Worm (Caenorhabditis elegans) whole organism, L4 larva: ENCODE data around the gene T09F3.7.

Source experiments
- F10B5.3 ChIP-seq: sonication (generic microtip); optimal IDR thresholded peaks from 2 replicates; lab custom pipeline; 2016; ENCODE audit warnings: mild to moderate bottlenecking, missing genetic modification characterization, missing compliant biosample characterization
- F26F4.8 ChIP-seq: fragments of 200-800 bp; sonication (Bioruptor generic); conservative IDR thresholded peaks from 2 replicates; pipeline ENCODE4 v1.3.6; 2022; ENCODE audit warnings: missing genetic modification characterization, missing compliant biosample characterization
- R02D3.7 ChIP-seq: fragments of 150-350 bp; sonication (generic microtip); optimal IDR thresholded peaks from 3 replicates; lab custom pipeline; 2014; ENCODE audit warnings: missing biosample characterization, missing genetic modification characterization
- T20F7.1 ChIP-seq: fragments of 200-800 bp; sonication (Bioruptor generic); optimal IDR thresholded peaks from 2 replicates; lab custom pipeline; 2018; ENCODE audit warnings: mild to moderate bottlenecking, missing genetic modification characterization, missing compliant biosample characterization
- T26A8.4 ChIP-seq: fragments of 200-800 bp; sonication (Bioruptor generic); IDR thresholded peaks from 2 replicates; pipeline ENCODE4 v1.3.6; 2022; ENCODE audit warnings: missing genetic modification characterization, missing compliant biosample characterization
- Y105C5A.15 ChIP-seq: fragments of 200-800 bp; sonication (Bioruptor generic); IDR thresholded peaks from 2 replicates; pipeline ENCODE4 v1.3.6; 2022; ENCODE audit warnings: missing genetic modification characterization, missing compliant biosample characterization
- Y5F2A.4 ChIP-seq: fragments of 200-800 bp; sonication (Bioruptor generic); optimal IDR thresholded peaks from 2 replicates; lab custom pipeline; 2018; ENCODE audit warnings: mild to moderate bottlenecking, missing genetic modification characterization, missing compliant biosample characterization
- aha-1 ChIP-seq: fragments of 150-350 bp; peaks from one replicate; lab custom pipeline; 2014; ENCODE audit warnings: missing biosample characterization, missing genetic modification characterization
- ceh-20 ChIP-seq: fragments of 200-800 bp; sonication (Bioruptor generic); IDR thresholded peaks from 2 replicates; pipeline ENCODE4 v1.3.6; 2022; ENCODE audit warnings: missing genetic modification reagents, missing genetic modification characterization, missing compliant biosample characterization
- ceh-32 ChIP-seq: sonication (generic microtip); optimal IDR thresholded peaks from 2 replicates; lab custom pipeline; 2016; ENCODE audit warnings: mild to moderate bottlenecking, missing genetic modification characterization, missing compliant biosample characterization; ENCODE audit not compliant: poor library complexity
- ceh-44 ChIP-seq: fragments of 200-800 bp; sonication (Bioruptor generic); IDR thresholded peaks from 2 replicates; pipeline ENCODE4 v1.3.6; 2022; ENCODE audit warnings: missing genetic modification reagents, missing genetic modification characterization, missing compliant biosample characterization
- ceh-62 ChIP-seq: sonication (generic microtip); optimal IDR thresholded peaks from 2 replicates; lab custom pipeline; 2017; ENCODE audit warnings: missing biosample characterization, missing genetic modification characterization
- ceh-82 ChIP-seq: sonication (generic microtip); optimal IDR thresholded peaks from 2 replicates; lab custom pipeline; 2017; ENCODE audit warnings: missing biosample characterization, missing genetic modification characterization
- ces-1 ChIP-seq: fragments of 150-350 bp; sonication (generic microtip); optimal IDR thresholded peaks from 4 replicates; lab custom pipeline; 2014; ENCODE audit warnings: missing biosample characterization, missing genetic modification reagents, missing genetic modification characterization
- ctbp-1 ChIP-seq: fragments of 200-800 bp; sonication (Bioruptor generic); IDR thresholded peaks from 2 replicates; pipeline ENCODE4 v1.3.6; 2022; ENCODE audit warnings: missing genetic modification reagents, missing genetic modification characterization, missing compliant biosample characterization
- daf-12 ChIP-seq: fragments of 150-350 bp; optimal IDR thresholded peaks from 2 replicates; lab custom pipeline; 2014; ENCODE audit warnings: missing biosample characterization, missing genetic modification reagents, missing genetic modification characterization
- dmd-6 ChIP-seq: fragments of 200-800 bp; sonication (Bioruptor generic); IDR thresholded peaks from 2 replicates; pipeline ENCODE4 v1.3.6; 2022; ENCODE audit warnings: missing genetic modification reagents, missing genetic modification characterization, missing compliant biosample characterization
- dve-1 ChIP-seq: sonication (generic microtip); optimal IDR thresholded peaks from 2 replicates; lab custom pipeline; 2017; ENCODE audit warnings: antibody characterized with exemption, mild to moderate bottlenecking, missing genetic modification characterization, missing compliant biosample characterization; ENCODE audit not compliant: insufficient read depth
- egl-43 ChIP-seq: fragments of 200-800 bp; sonication (Bioruptor generic); IDR thresholded peaks from 2 replicates; pipeline ENCODE4 v1.3.6; 2022; ENCODE audit warnings: missing genetic modification reagents, missing genetic modification characterization, missing compliant biosample characterization
- fos-1 ChIP-seq: fragments of 150-350 bp; optimal IDR thresholded peaks from 2 replicates; lab custom pipeline; 2014; ENCODE audit warnings: missing biosample characterization, missing genetic modification characterization
- hlh-30 ChIP-seq: sonication (generic microtip); optimal IDR thresholded peaks from 2 replicates; lab custom pipeline; 2017; ENCODE audit warnings: antibody characterized with exemption, mild to moderate bottlenecking, missing genetic modification characterization, missing compliant biosample characterization; ENCODE audit not compliant: insufficient read depth
- jun-1 ChIP-seq: fragments of 150-350 bp; optimal IDR thresholded peaks from 2 replicates; lab custom pipeline; 2014; ENCODE audit warnings: missing biosample characterization, missing genetic modification reagents, missing genetic modification characterization
- lim-7 ChIP-seq: fragments of 200-800 bp; sonication (Bioruptor generic); IDR thresholded peaks from 2 replicates; pipeline ENCODE4 v1.3.6; 2022; ENCODE audit warnings: missing genetic modification characterization, missing compliant biosample characterization
- lin-1 ChIP-seq: fragments of 200-800 bp; sonication (Bioruptor generic); IDR thresholded peaks from 2 replicates; pipeline ENCODE4 v1.3.6; 2022; ENCODE audit warnings: missing genetic modification reagents, missing genetic modification characterization, missing compliant biosample characterization
- lin-15B ChIP-seq: fragments of 150-350 bp; sonication (generic microtip); optimal IDR thresholded peaks from 3 replicates; lab custom pipeline; 2014; ENCODE audit warnings: missing biosample characterization, missing genetic modification characterization
- lin-29 ChIP-seq: fragments of 200-800 bp; sonication (Bioruptor generic); IDR thresholded peaks from 2 replicates; pipeline ENCODE4 v1.3.6; 2022; ENCODE audit warnings: missing genetic modification reagents, missing genetic modification characterization, missing compliant biosample characterization
- lin-39 ChIP-seq: fragments of 150-350 bp; optimal IDR thresholded peaks from 2 replicates; lab custom pipeline; 2014; ENCODE audit warnings: missing biosample characterization, missing genetic modification reagents, missing genetic modification characterization
- lir-3 ChIP-seq: sonication (generic microtip); optimal IDR thresholded peaks from 2 replicates; lab custom pipeline; 2016; ENCODE audit warnings: mild to moderate bottlenecking, missing genetic modification characterization, missing compliant biosample characterization
- lsy-2 ChIP-seq, 2 experiments: fragments of 150-350 bp in 1 of 2; sonication (generic microtip) in 1 of 2; optimal IDR thresholded peaks; 2 replicates each; lab custom pipeline; 2014 to 2017; ENCODE audit warnings: missing biosample characterization in 2 of 2, missing genetic modification characterization in 2 of 2
- madf-5 ChIP-seq, 2 experiments: fragments of 200-800 bp; sonication (Bioruptor generic); IDR thresholded peaks; 2 replicates each; pipeline ENCODE4 v1.3.6; 2022; ENCODE audit warnings: missing compliant biosample characterization in 2 of 2, missing genetic modification characterization in 2 of 2
- madf-9 ChIP-seq: fragments of 200-800 bp; sonication (Bioruptor generic); conservative IDR thresholded peaks from 2 replicates; pipeline ENCODE4 v1.3.6; 2022; ENCODE audit warnings: missing genetic modification reagents, missing genetic modification characterization, missing compliant biosample characterization
- mdl-1 ChIP-seq, 2 experiments: fragments of 150-350 bp in 1 of 2; sonication (generic microtip) in 1 of 2; optimal IDR thresholded peaks; 2 replicates each; lab custom pipeline; 2014 to 2017; ENCODE audit warnings: missing biosample characterization in 2 of 2, missing genetic modification characterization in 2 of 2
- mdt-29 ChIP-seq: fragments of 200-800 bp; sonication (Bioruptor generic); IDR thresholded peaks from 2 replicates; pipeline ENCODE4 v1.3.6; 2022; ENCODE audit warnings: missing genetic modification reagents, missing genetic modification characterization, missing compliant biosample characterization
- mes-2 ChIP-seq: sonication (generic microtip); optimal IDR thresholded peaks from 2 replicates; lab custom pipeline; 2016; ENCODE audit warnings: missing genotype, mild to moderate bottlenecking, missing genetic modification characterization, missing compliant biosample characterization; ENCODE audit not compliant: poor library complexity, severe bottlenecking
- nhr-11 ChIP-seq: fragments of 150-350 bp; optimal IDR thresholded peaks from 2 replicates; lab custom pipeline; 2014; ENCODE audit warnings: missing biosample characterization, missing genetic modification characterization
- nhr-25 ChIP-seq: sonication (generic microtip); optimal IDR thresholded peaks from 2 replicates; lab custom pipeline; 2017; ENCODE audit warnings: missing genetic modification characterization, mild to moderate bottlenecking, missing compliant biosample characterization, antibody characterized with exemption, moderate library complexity, borderline replicate concordance; ENCODE audit not compliant: insufficient read depth
- nhr-28 ChIP-seq: fragments of 150-350 bp; optimal IDR thresholded peaks from 2 replicates; lab custom pipeline; 2014; ENCODE audit warnings: missing biosample characterization, missing genetic modification characterization
- nhr-41 ChIP-seq: fragments of 200-800 bp; sonication (Bioruptor generic); IDR thresholded peaks from 2 replicates; pipeline ENCODE4 v1.3.6; 2022; ENCODE audit warnings: missing genetic modification reagents, missing genetic modification characterization, missing compliant biosample characterization
- nhr-42 ChIP-seq: fragments of 200-800 bp; sonication (Bioruptor generic); IDR thresholded peaks from 2 replicates; pipeline ENCODE4 v1.3.6; 2022; ENCODE audit warnings: missing genetic modification characterization, missing compliant biosample characterization
- nhr-6 ChIP-seq: fragments of 150-350 bp; optimal IDR thresholded peaks from 2 replicates; lab custom pipeline; 2014; ENCODE audit warnings: missing biosample characterization, missing genetic modification characterization
- rbr-2 ChIP-seq: sonication (generic microtip); optimal IDR thresholded peaks from 2 replicates; lab custom pipeline; 2016; ENCODE audit warnings: missing genotype, missing genetic modification characterization, missing compliant biosample characterization
- skn-1 ChIP-seq: fragments of 150-350 bp; optimal IDR thresholded peaks from 2 replicates; lab custom pipeline; 2014; ENCODE audit warnings: missing biosample characterization, missing genetic modification characterization
- spr-1 ChIP-seq: sonication (generic microtip); optimal IDR thresholded peaks from 2 replicates; lab custom pipeline; 2016; ENCODE audit warnings: mild to moderate bottlenecking, missing genetic modification characterization, missing compliant biosample characterization
- tra-1 ChIP-seq: fragments of 200-800 bp; sonication (Bioruptor generic); IDR thresholded peaks from 2 replicates; pipeline ENCODE4 v1.3.6; 2022; ENCODE audit warnings: missing genetic modification reagents, missing genetic modification characterization, missing compliant biosample characterization
- unc-130 ChIP-seq: sonication (generic microtip); optimal IDR thresholded peaks from 2 replicates; lab custom pipeline; 2016; ENCODE audit warnings: missing genetic modification reagents, missing genetic modification characterization, missing compliant biosample characterization
- unc-39 ChIP-seq: sonication (generic microtip); optimal IDR thresholded peaks from 2 replicates; lab custom pipeline; 2017; ENCODE audit warnings: missing biosample characterization, missing genetic modification characterization
- unc-62 ChIP-seq, 3 experiments: fragments of 150-350 bp in 1 of 3; sonication (generic microtip); optimal IDR thresholded peaks in 2 of 3; peaks in 1 of 3; 1 replicate in 1 of 3; 2 replicates in 2 of 3; lab custom pipeline; 2014 to 2017; ENCODE audit warnings: missing biosample characterization in 3 of 3, missing genetic modification characterization in 3 of 3, missing genetic modification reagents in 3 of 3, missing genotype in 1 of 3
- zfp-3 ChIP-seq: fragments of 200-800 bp; sonication (Bioruptor generic); conservative IDR thresholded peaks from 2 replicates; pipeline ENCODE4 v1.3.6; 2022; ENCODE audit warnings: missing genetic modification reagents, missing genetic modification characterization, missing compliant biosample characterization
- zip-2 ChIP-seq: fragments of 150-350 bp; optimal IDR thresholded peaks from 2 replicates; lab custom pipeline; 2014; ENCODE audit warnings: missing biosample characterization, missing genetic modification characterization

The T09F3.7 gene

ce11 chrII:10388041-10388706 is 2.8 kb upstream of the T09F3.7 start:
- TF ChIP-seq nhr-11 (tag; lab: Kevin White, UChicago) (no peak), zip-2 (peak; percentile 21), lin-29 (GFP tag; lab: Robert Waterston, UW) (no peak), egl-43 (GFP tag; lab: Robert Waterston, UW) (0 out of 2 replicates have a peak, but pooled peaks have one; percentile 25), mdl-1 (tag; optimal IDR thresholded peaks at IDR 0.05; lab: Kevin White, UChicago) (peak in 1 of 2 experiments; percentile 48), lin-1 (GFP tag; lab: Robert Waterston, UW) (no peak), lin-15B (tag; lab: Kevin White, UChicago) (no peak), nhr-42 (GFP tag; lab: Robert Waterston, UW) (no peak), fos-1 (tag; lab: Kevin White, UChicago) (no peak), T26A8.4 (GFP tag; lab: Robert Waterston, UW) (no peak), tra-1 (GFP tag; lab: Robert Waterston, UW) (0 out of 2 replicates have a peak, but pooled peaks have one; percentile 18), nhr-41 (GFP tag; lab: Robert Waterston, UW) (no peak), nhr-25 (tag; lab: Kevin White, UChicago) (no peak), ctbp-1 (GFP tag; lab: Robert Waterston, UW) (no peak), zfp-3 (no peak), nhr-28 (tag; lab: Kevin White, UChicago) (peak; percentile 57), ceh-32 (no peak), F26F4.8 (no peak), mdt-29 (GFP tag; lab: Robert Waterston, UW) (no peak), madf-5 (GFP tag; IDR thresholded peaks at IDR 0.05; lab: Robert Waterston, UW) (no peak), unc-39 (tag; lab: Kevin White, UChicago) (no peak), skn-1 (tag; lab: Kevin White, UChicago) (no peak), daf-12 (tag; lab: Kevin White, UChicago) (no peak), ces-1 (GFP tag; lab: Kevin White, UChicago) (no peak), madf-9 (GFP tag; lab: Robert Waterston, UW) (no peak), rbr-2 (tag; lab: Kevin White, UChicago) (peak; percentile 67), F10B5.3 (no peak), lir-3 (tag; lab: Kevin White, UChicago) (no peak), ceh-62 (tag; lab: Kevin White, UChicago) (no peak), aha-1 (tag; lab: Kevin White, UChicago) (peak; percentile 76), jun-1 (tag; lab: Kevin White, UChicago) (no peak), ceh-44 (no peak), hlh-30 (tag; lab: Kevin White, UChicago) (peak; percentile 67), T20F7.1 (GFP tag; lab: Kevin White, UChicago) (peak; percentile 57), lin-39 (tag; lab: Kevin White, UChicago) (no peak), dve-1 (tag; lab: Kevin White, UChicago) (peak; percentile 87), R02D3.7 (tag; lab: Kevin White, UChicago) (peak; percentile 99), mes-2 (tag; lab: Kevin White, UChicago) (peak; percentile 90), lim-7 (GFP tag; lab: Robert Waterston, UW) (no peak), unc-62 (GFP tag; optimal IDR thresholded peaks at IDR 0.05 in 1 of 2; lab: Kevin White, UChicago) (no peak), unc-62 (tag; optimal IDR thresholded peaks at IDR 0.05; lab: Kevin White, UChicago) (no peak), spr-1 (tag; lab: Kevin White, UChicago) (peak; percentile 25), dmd-6 (0 out of 2 replicates have a peak, but pooled peaks have one; percentile 24), ceh-20 (GFP tag; lab: Robert Waterston, UW) (no peak), unc-130 (GFP tag; lab: Kevin White, UChicago) (peak; percentile 31), Y105C5A.15 (GFP tag; lab: Robert Waterston, UW) (no peak), nhr-6 (tag; lab: Kevin White, UChicago) (peak; percentile 9), ceh-82 (tag; lab: Kevin White, UChicago) (no peak), Y5F2A.4 (GFP tag; lab: Kevin White, UChicago) (no peak), lsy-2 (tag; optimal IDR thresholded peaks at IDR 0.05; lab: Kevin White, UChicago) (peak; percentile 34 to 86)
